Fruit fly (Drosophila melanogaster) whole organism, prepupa: ENCODE measurements around the gene ZnT77C.

ENCODE experiments used
- Blimp-1 ChIP-seq: fragments of 200-800 bp; sonication (Bioruptor generic); optimal IDR thresholded peaks from 3 replicates; lab custom pipeline; 2017; ENCODE audit warnings: missing biosample characterization, missing genetic modification characterization, mild to moderate bottlenecking, moderate library complexity, missing genetic modification reagents
- CG10631 ChIP-seq: fragments of 200-800 bp; sonication (Bioruptor generic); optimal IDR thresholded peaks from 2 replicates; lab custom pipeline; 2016; ENCODE audit warnings: missing biosample characterization, missing genetic modification characterization
- CG11294 ChIP-seq: fragments of 200-800 bp; sonication (Bioruptor generic); IDR thresholded peaks from 2 replicates; pipeline ENCODE4 v1.3.6; 2022; ENCODE audit warnings: missing biosample characterization, missing genetic modification characterization
- CG11762 ChIP-seq: fragments of 200-800 bp; sonication (Bioruptor generic); optimal IDR thresholded peaks from 3 replicates; lab custom pipeline; 2016; ENCODE audit warnings: missing biosample characterization, missing genetic modification characterization; ENCODE audit not compliant: insufficient read depth
- CG15336 ChIP-seq: fragments of 200-800 bp; sonication (Bioruptor generic); IDR thresholded peaks from 2 replicates; pipeline ENCODE4 v1.3.6; 2022; ENCODE audit warnings: missing biosample characterization, missing genetic modification characterization
- CG16779 ChIP-seq: fragments of 200-800 bp; sonication (Bioruptor generic); optimal IDR thresholded peaks from 3 replicates; lab custom pipeline; 2017; ENCODE audit warnings: missing biosample characterization, mild to moderate bottlenecking, missing genetic modification characterization
- CG3032 ChIP-seq: fragments of 200-800 bp; optimal IDR thresholded peaks from 2 replicates; lab custom pipeline; 2019; ENCODE audit warnings: missing biosample characterization, mild to moderate bottlenecking, missing genetic modification characterization, moderate library complexity
- CG31627 ChIP-seq: fragments of 200-800 bp; sonication (Bioruptor generic); optimal IDR thresholded peaks from 3 replicates; lab custom pipeline; 2016; ENCODE audit warnings: missing biosample characterization, missing genetic modification characterization
- CG34406 ChIP-seq: fragments of 200-800 bp; sonication (Bioruptor generic); optimal IDR thresholded peaks from 3 replicates; lab custom pipeline; 2016; ENCODE audit warnings: missing biosample characterization, missing genetic modification characterization
- CG3919 ChIP-seq: fragments of 200-800 bp; sonication (Bioruptor generic); optimal IDR thresholded peaks from 3 replicates; lab custom pipeline; 2016; ENCODE audit warnings: missing biosample characterization, missing genetic modification characterization
- CG4318 ChIP-seq: fragments of 200-800 bp; sonication (Bioruptor generic); optimal IDR thresholded peaks from 3 replicates; lab custom pipeline; 2017; ENCODE audit warnings: missing biosample characterization, mild to moderate bottlenecking, missing genetic modification characterization
- CG6163 ChIP-seq: fragments of 200-800 bp; sonication (Bioruptor generic); IDR thresholded peaks from 3 replicates; pipeline ENCODE4 v1.3.6; 2022; ENCODE audit warnings: missing biosample characterization, missing genetic modification characterization
- CG6276 ChIP-seq: fragments of 200-800 bp; sonication (Bioruptor generic); optimal IDR thresholded peaks from 2 replicates; lab custom pipeline; 2017; ENCODE audit warnings: missing biosample characterization, mild to moderate bottlenecking, missing genetic modification characterization
- CG6792 ChIP-seq: fragments of 200-800 bp; sonication (Bioruptor generic); optimal IDR thresholded peaks from 3 replicates; lab custom pipeline; 2016; ENCODE audit warnings: missing biosample characterization, missing genetic modification characterization
- CG6808 ChIP-seq: fragments of 200-800 bp; sonication (Bioruptor generic); optimal IDR thresholded peaks from 3 replicates; lab custom pipeline; 2017; ENCODE audit warnings: missing biosample characterization, missing genetic modification characterization, mild to moderate bottlenecking, moderate library complexity, missing genetic modification reagents
- CG8119 ChIP-seq: fragments of 200-800 bp; sonication (Bioruptor generic); IDR thresholded peaks from 3 replicates; pipeline ENCODE4 v1.3.6; 2022; ENCODE audit warnings: missing biosample characterization, missing genetic modification characterization
- CG8632 ChIP-seq: fragments of 200-800 bp; sonication (Bioruptor generic); optimal IDR thresholded peaks from 3 replicates; lab custom pipeline; 2016; ENCODE audit warnings: missing biosample characterization, missing genetic modification characterization
- CG9139 ChIP-seq: fragments of 200-800 bp; sonication (Bioruptor generic); optimal IDR thresholded peaks from 3 replicates; lab custom pipeline; 2017; ENCODE audit warnings: missing biosample characterization, mild to moderate bottlenecking, missing genetic modification characterization
- Eip75B ChIP-seq: fragments of 200-800 bp; sonication (Bioruptor generic); optimal IDR thresholded peaks from 3 replicates; lab custom pipeline; 2016; ENCODE audit warnings: missing biosample characterization, missing genetic modification characterization
- Eip78C ChIP-seq: fragments of 200-800 bp; sonication (Bioruptor generic); peaks from one replicate; lab custom pipeline; 2016; ENCODE audit warnings: missing biosample characterization, missing genetic modification characterization
- Eip93F ChIP-seq: fragments of 200-800 bp; sonication (Bioruptor generic); optimal IDR thresholded peaks from 2 replicates; lab custom pipeline; 2016; ENCODE audit warnings: missing biosample characterization, mild to moderate bottlenecking, missing genetic modification characterization
- Ets21C ChIP-seq: fragments of 200-800 bp; sonication (Bioruptor generic); optimal IDR thresholded peaks from 3 replicates; lab custom pipeline; 2016; ENCODE audit warnings: missing biosample characterization, missing genetic modification characterization
- Hr38 ChIP-seq: sonication (Bioruptor generic); optimal IDR thresholded peaks from 2 replicates; lab custom pipeline; 2016; ENCODE audit warnings: missing biosample characterization, missing genetic modification characterization
- Lpt ChIP-seq: fragments of 200-800 bp; sonication (Bioruptor generic); optimal IDR thresholded peaks from 3 replicates; lab custom pipeline; 2016; ENCODE audit warnings: missing biosample characterization, missing genetic modification characterization
- Met ChIP-seq: fragments of 200-800 bp; sonication (Bioruptor generic); optimal IDR thresholded peaks from 3 replicates; lab custom pipeline; 2016; ENCODE audit warnings: missing biosample characterization, missing genetic modification characterization
- OdsH ChIP-seq: fragments of 200-800 bp; sonication (Bioruptor generic); optimal IDR thresholded peaks from 3 replicates; lab custom pipeline; 2016; ENCODE audit warnings: missing biosample characterization, missing genetic modification characterization
- Sox102F ChIP-seq: fragments of 200-800 bp; sonication (Bioruptor generic); optimal IDR thresholded peaks from 2 replicates; lab custom pipeline; 2016; ENCODE audit warnings: missing biosample characterization, mild to moderate bottlenecking, missing genetic modification characterization
- acj6 ChIP-seq: fragments of 200-800 bp; sonication (Bioruptor generic); optimal IDR thresholded peaks from 3 replicates; lab custom pipeline; 2016; ENCODE audit warnings: missing biosample characterization, missing genetic modification characterization
- dac ChIP-seq: fragments of 200-800 bp; sonication (Bioruptor generic); optimal IDR thresholded peaks from 2 replicates; lab custom pipeline; 2017; ENCODE audit warnings: missing biosample characterization, mild to moderate bottlenecking, missing genetic modification characterization
- dsx ChIP-seq: fragments of 200-800 bp; optimal IDR thresholded peaks from 3 replicates; lab custom pipeline; 2019; ENCODE audit warnings: missing biosample characterization, mild to moderate bottlenecking, missing genetic modification characterization, moderate library complexity; ENCODE audit not compliant: poor library complexity, severe bottlenecking
- esn ChIP-seq: fragments of 200-800 bp; sonication (Bioruptor generic); optimal IDR thresholded peaks from 2 replicates; lab custom pipeline; 2016; ENCODE audit warnings: missing biosample characterization, mild to moderate bottlenecking, missing genetic modification characterization, moderate library complexity
- fd85E ChIP-seq: fragments of 200-800 bp; sonication (Bioruptor generic); optimal IDR thresholded peaks from 3 replicates; lab custom pipeline; 2016; ENCODE audit warnings: missing biosample characterization, missing genetic modification characterization
- fkh ChIP-seq: fragments of 200-800 bp; sonication (Bioruptor generic); optimal IDR thresholded peaks from 3 replicates; lab custom pipeline; 2017; ENCODE audit warnings: missing biosample characterization, mild to moderate bottlenecking, missing genetic modification characterization, moderate library complexity
- lz ChIP-seq: fragments of 200-800 bp; sonication (Bioruptor generic); optimal IDR thresholded peaks from 3 replicates; lab custom pipeline; 2016; ENCODE audit warnings: missing biosample characterization, missing genetic modification characterization
- pdm3 ChIP-seq: fragments of 200-800 bp; sonication (Bioruptor generic); optimal IDR thresholded peaks from 3 replicates; lab custom pipeline; 2016; ENCODE audit warnings: missing biosample characterization, missing genetic modification characterization
- spab ChIP-seq: fragments of 200-800 bp; sonication (Bioruptor generic); optimal IDR thresholded peaks from 2 replicates; lab custom pipeline; 2017; ENCODE audit warnings: missing biosample characterization, mild to moderate bottlenecking, missing genetic modification characterization, missing genetic modification reagents
- ss ChIP-seq, 2 experiments: fragments of 200-800 bp; sonication (Bioruptor generic); optimal IDR thresholded peaks; 2 replicates in 1 of 2; 3 replicates in 1 of 2; lab custom pipeline; 2017 to 2018; ENCODE audit warnings: mild to moderate bottlenecking in 2 of 2, missing biosample characterization in 2 of 2, missing genetic modification characterization in 2 of 2, moderate library complexity in 1 of 2
- svp ChIP-seq: fragments of 200-800 bp; sonication (Bioruptor generic); peaks from one replicate; lab custom pipeline; 2016; ENCODE audit warnings: missing biosample characterization, missing genetic modification characterization
- topi ChIP-seq: fragments of 200-800 bp; sonication (Bioruptor generic); optimal IDR thresholded peaks from 3 replicates; lab custom pipeline; 2016; ENCODE audit warnings: missing biosample characterization, missing genetic modification characterization
- vri ChIP-seq: fragments of 200-800 bp; sonication (Bioruptor generic); optimal IDR thresholded peaks from 3 replicates; lab custom pipeline; 2016; ENCODE audit warnings: missing biosample characterization, mild to moderate bottlenecking, missing genetic modification characterization

ZnT77C gene

DNA sequence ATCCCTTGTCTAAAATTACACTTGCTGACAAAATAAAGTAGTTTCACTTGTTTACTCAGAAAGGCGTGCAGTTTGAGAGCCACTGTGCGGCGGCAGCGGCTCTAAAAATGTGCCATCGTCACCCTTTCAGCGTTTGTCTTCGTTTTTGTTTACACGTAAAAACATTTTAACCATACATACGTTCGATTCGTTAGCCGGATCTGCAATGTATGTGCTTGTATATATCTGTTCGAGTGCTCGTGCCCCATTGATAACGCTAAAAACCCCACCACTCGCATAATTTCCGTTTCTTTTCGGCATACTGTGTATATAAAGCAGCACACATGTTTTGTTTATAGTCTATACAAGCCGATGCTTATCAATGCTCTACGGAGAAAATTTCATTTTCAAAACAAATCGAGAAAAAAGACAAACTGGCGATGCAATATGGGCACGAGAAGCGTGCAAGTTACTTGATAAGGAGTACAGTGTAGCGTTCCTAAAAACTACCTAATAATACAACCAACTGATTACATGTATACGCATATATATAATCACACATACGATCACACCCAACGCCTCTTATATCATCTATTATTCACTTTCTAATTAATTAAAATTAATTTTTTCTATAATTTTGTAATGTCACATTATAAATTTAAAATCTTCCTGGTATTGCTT lies 21.9 kb upstream of the ZnT77C start (continued):
- TF ChIP-seq CG9139 (GFP tag; lab: Kevin White, UChicago) (no peak), OdsH (GFP tag; lab: Kevin White, UChicago) (peak; percentile 12), Met (GFP tag; lab: Kevin White, UChicago) (peak; percentile 2)

DNA sequence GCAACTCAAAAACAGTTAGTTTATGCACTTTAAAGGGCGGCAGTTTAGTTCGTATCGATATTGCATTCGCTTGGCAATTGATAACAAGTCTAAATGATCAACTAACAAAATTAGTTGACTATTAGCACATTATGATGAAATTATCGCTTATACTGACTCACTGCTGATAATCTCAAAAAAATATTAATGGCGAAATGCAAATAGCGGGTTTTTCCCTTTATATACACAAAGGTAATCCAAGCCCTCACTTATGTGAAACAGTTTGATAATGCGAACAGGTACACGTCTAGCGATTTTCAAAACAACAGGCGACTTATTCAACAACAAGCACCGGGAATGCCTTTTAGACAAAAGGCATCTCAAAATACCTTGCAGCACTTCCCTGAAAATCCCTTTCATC lies 19.4 kb upstream of the ZnT77C start:
- TF ChIP-seq CG6808 (GFP tag; lab: Kevin White, UChicago) (no peak), Eip78C (GFP tag; lab: Kevin White, UChicago) (peak; percentile 29)

DNA sequence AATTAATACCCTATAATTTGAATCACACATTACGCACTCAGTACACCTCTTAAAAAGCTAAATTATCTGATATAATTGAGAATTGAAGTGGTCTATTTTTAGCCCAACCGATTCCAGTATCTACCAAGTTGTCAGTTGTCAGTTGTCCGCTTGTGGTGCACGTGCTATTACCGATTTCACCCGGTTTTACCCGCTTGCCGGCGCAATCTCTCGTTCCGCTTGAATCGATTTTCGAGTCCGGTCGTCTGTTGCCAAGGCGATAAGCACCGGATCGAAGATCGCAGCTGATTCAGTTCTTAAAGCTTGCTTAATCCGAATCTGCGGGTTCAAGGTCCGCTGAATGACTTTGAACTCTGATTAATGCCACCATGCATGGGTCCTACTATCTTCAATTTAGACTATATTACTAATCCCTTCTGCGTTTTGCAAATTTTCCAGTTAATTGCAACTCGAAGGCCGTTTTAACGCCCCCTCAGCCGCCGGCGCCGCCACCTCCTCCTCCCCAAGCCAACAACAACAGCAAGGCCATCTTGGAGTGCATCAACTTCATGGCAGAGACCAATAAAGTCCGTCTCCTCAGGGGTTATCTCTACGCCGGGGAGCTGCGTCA lies 16.9 kb upstream of the ZnT77C start:
- TF ChIP-seq ss (GFP tag; optimal IDR thresholded peaks at IDR 0.05; lab: Kevin White, UChicago) (peak; percentile 10 to 39), CG9139 (GFP tag; lab: Kevin White, UChicago) (no peak), svp (GFP tag; lab: Kevin White, UChicago) (peak; percentile 99), CG16779 (peak; percentile 10), CG10631 (GFP tag; lab: Kevin White, UChicago) (no peak), Sox102F (GFP tag; lab: Kevin White, UChicago) (no peak)

DNA sequence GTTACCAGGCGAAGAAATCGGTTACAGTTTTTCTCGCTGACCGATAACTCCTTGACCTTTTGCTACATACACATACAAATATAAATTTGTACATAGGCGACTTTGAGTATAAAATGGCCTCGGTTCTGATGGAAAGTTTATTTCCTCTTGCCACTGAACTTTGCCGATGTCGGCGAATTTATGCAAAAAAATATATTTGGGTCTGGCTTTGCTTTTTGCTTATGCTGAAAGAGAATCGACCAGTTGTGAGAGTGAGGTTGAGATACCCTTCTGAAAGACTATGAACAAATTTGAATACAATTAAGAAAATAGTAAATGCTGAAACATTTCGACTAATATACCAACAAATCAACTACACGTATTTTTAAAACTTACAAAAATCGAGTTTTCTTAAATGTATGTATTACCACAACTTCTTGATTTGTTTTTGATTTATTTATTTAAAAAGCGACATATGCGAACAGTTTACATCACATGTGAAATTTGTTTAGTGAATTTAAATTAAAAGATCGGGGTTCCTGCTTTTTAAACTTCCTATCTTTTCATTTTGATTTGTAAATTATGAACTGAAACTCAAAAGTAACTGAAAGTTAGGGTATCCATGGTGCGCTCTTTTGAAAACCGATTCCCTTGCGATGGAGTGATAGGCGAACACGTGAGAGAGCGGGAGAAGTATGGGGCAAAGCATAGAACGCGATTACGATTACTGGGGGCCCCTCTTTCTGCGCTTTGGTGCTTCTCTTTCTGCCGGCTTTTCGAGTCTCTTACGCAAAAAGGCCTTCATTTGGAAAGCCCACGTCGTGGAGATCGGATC lies 14.6 kb upstream of the ZnT77C start:
- peak; percentile 75 for TF ChIP-seq CG6792 (GFP tag; lab: Kevin White, UChicago)
- no peak for TF ChIP-seq Hr38 (GFP tag; lab: Kevin White, UChicago)
- TF ChIP-seq acj6: peak; percentile 75
- peak; percentile 74; the same call in 2 of the 3 replicates for TF ChIP-seq CG8119 (GFP tag; lab: Robert Waterston, UW)
- peak; percentile 58 for TF ChIP-seq Ets21C (GFP tag; lab: Kevin White, UChicago)
- TF ChIP-seq lz (GFP tag; lab: Kevin White, UChicago): peak; percentile 82
- peak; percentile 78 for TF ChIP-seq CG34406
- TF ChIP-seq CG15336 (GFP tag; lab: Robert Waterston, UW): peak; percentile 70
- peak; percentile 71 for TF ChIP-seq fkh
- TF ChIP-seq esn: peak; percentile 90
- peak; percentile 49 for TF ChIP-seq Blimp-1 (GFP tag; lab: Kevin White, UChicago)
- TF ChIP-seq CG31627 (GFP tag; lab: Kevin White, UChicago): peak; percentile 81
- TF ChIP-seq vri (GFP tag; lab: Kevin White, UChicago): peak; percentile 69
- 0 out of 3 replicates have a peak, but pooled peaks have one; percentile 26 for TF ChIP-seq CG6163
- TF ChIP-seq OdsH (GFP tag; lab: Kevin White, UChicago): peak; percentile 74
- peak; percentile 67 for TF ChIP-seq Lpt (GFP tag; lab: Kevin White, UChicago)
- peak; percentile 81 for TF ChIP-seq pdm3 (GFP tag; lab: Kevin White, UChicago)
- TF ChIP-seq fd85E (GFP tag; lab: Kevin White, UChicago): no peak
- peak; percentile 86 for TF ChIP-seq CG6808 (GFP tag; lab: Kevin White, UChicago)
- peak; percentile 82 for TF ChIP-seq Sox102F (GFP tag; lab: Kevin White, UChicago)
- TF ChIP-seq dsx (GFP tag; lab: Kevin White, UChicago): peak; percentile 71
- no peak for TF ChIP-seq CG11294
- peak; percentile 50 for TF ChIP-seq dac (GFP tag; lab: Kevin White, UChicago)
- peak; percentile 82 for TF ChIP-seq CG16779
- TF ChIP-seq CG10631 (GFP tag; lab: Kevin White, UChicago): peak; percentile 63
- TF ChIP-seq CG11762 (GFP tag; lab: Kevin White, UChicago): peak; percentile 55
- peak; percentile 96 for TF ChIP-seq Eip78C (GFP tag; lab: Kevin White, UChicago)
- peak; percentile 93 for TF ChIP-seq svp (GFP tag; lab: Kevin White, UChicago)
- TF ChIP-seq topi (GFP tag; lab: Kevin White, UChicago): peak; percentile 89
- TF ChIP-seq spab (GFP tag; lab: Kevin White, UChicago): peak; percentile 74
- peak; percentile 82 for TF ChIP-seq CG6276
- TF ChIP-seq Eip93F (GFP tag; lab: Kevin White, UChicago): peak; percentile 45
- TF ChIP-seq CG3032 (tag; lab: Kevin White, UChicago): peak; percentile 78
- TF ChIP-seq CG3919 (GFP tag; lab: Kevin White, UChicago): peak; percentile 75
- peak; percentile 67 for TF ChIP-seq CG4318 (GFP tag; lab: Kevin White, UChicago)
- peak; percentile 72 for TF ChIP-seq CG8632 (GFP tag; lab: Kevin White, UChicago)
- TF ChIP-seq ss (GFP tag; optimal IDR thresholded peaks at IDR 0.05; lab: Kevin White, UChicago): peak; percentile 72 to 84
- TF ChIP-seq Eip75B (GFP tag; lab: Kevin White, UChicago): peak; percentile 85
